Worm (Caenorhabditis elegans) whole organism, L1 larva: ENCODE results near the gene rab-18.

Source experiments
- alr-1 ChIP-seq: fragments of 200-800 bp; sonication (Bioruptor generic); optimal IDR thresholded peaks from 2 replicates; lab custom pipeline; 2018; ENCODE audit warnings: borderline replicate concordance, mild to moderate bottlenecking, missing genetic modification characterization, missing compliant biosample characterization
- ama-1 ChIP-seq: fragments of 150-350 bp; optimal IDR thresholded peaks from 2 replicates; lab custom pipeline; 2014
- ceh-90 ChIP-seq: sonication (generic microtip); optimal IDR thresholded peaks from 2 replicates; lab custom pipeline; 2016; ENCODE audit warnings: missing genetic modification characterization, missing compliant biosample characterization
- dsc-1 ChIP-seq: sonication (generic microtip); optimal IDR thresholded peaks from 2 replicates; lab custom pipeline; 2016; ENCODE audit warnings: mild to moderate bottlenecking, missing genetic modification characterization, missing compliant biosample characterization
- efl-1 ChIP-seq, 4 experiments: fragments of 150-350 bp; optimal IDR thresholded peaks in 3 of 4; peaks in 1 of 4; 1 replicate in 1 of 4; 2 replicates in 3 of 4; lab custom pipeline; 2014; ENCODE audit warnings: missing biosample characterization in 2 of 4, missing genetic modification characterization in 2 of 4, missing genetic modification reagents in 2 of 4
- egl-13 ChIP-seq: sonication (generic microtip); optimal IDR thresholded peaks from 2 replicates; lab custom pipeline; 2016; ENCODE audit warnings: missing genotype, missing genetic modification reagents, missing genetic modification characterization, missing compliant biosample characterization
- egl-27 ChIP-seq, 2 experiments: fragments of 150-350 bp in 1 of 2; sonication (generic microtip); optimal IDR thresholded peaks; 3 replicates each; lab custom pipeline; 2017 to 2018; ENCODE audit warnings: missing biosample characterization in 2 of 2, missing genetic modification characterization in 2 of 2, missing genetic modification reagents in 2 of 2
- elt-2 ChIP-seq: sonication (generic microtip); optimal IDR thresholded peaks from 2 replicates; lab custom pipeline; 2016; ENCODE audit warnings: missing genetic modification characterization, mild to moderate bottlenecking, inconsistent platforms, missing compliant biosample characterization, missing genetic modification reagents
- elt-3 ChIP-seq, 6 experiments: fragments of 150-350 bp in 1 of 6; sonication (generic microtip); optimal IDR thresholded peaks; 2 replicates each; lab custom pipeline; 2017 to 2018; ENCODE audit warnings: missing biosample characterization in 6 of 6, missing genetic modification characterization in 6 of 6, inconsistent platforms in 1 of 6
- fkh-4 ChIP-seq: sonication (generic microtip); optimal IDR thresholded peaks from 2 replicates; lab custom pipeline; 2016; ENCODE audit warnings: missing compliant biosample characterization, missing genetic modification characterization, borderline replicate concordance
- grh-1 ChIP-seq: fragments of 200-800 bp; sonication (Bioruptor generic); IDR thresholded peaks from 2 replicates; pipeline ENCODE4 v1.3.6; 2022; ENCODE audit warnings: missing genetic modification reagents, missing genetic modification characterization, missing compliant biosample characterization
- lin-14 ChIP-seq: fragments of 200-800 bp; sonication (Bioruptor generic); optimal IDR thresholded peaks from 2 replicates; lab custom pipeline; 2018; ENCODE audit warnings: mild to moderate bottlenecking, missing genetic modification characterization, moderate library complexity, missing compliant biosample characterization
- lin-35 ChIP-seq, 2 experiments: fragments of 150-350 bp; optimal IDR thresholded peaks; 2 replicates each; lab custom pipeline; 2014; ENCODE audit warnings: missing biosample characterization in 2 of 2, missing genetic modification characterization in 2 of 2, missing genetic modification reagents in 2 of 2
- lin-39 ChIP-seq: fragments of 150-350 bp; optimal IDR thresholded peaks from 2 replicates; lab custom pipeline; 2014; ENCODE audit warnings: missing biosample characterization, missing genetic modification reagents, missing genetic modification characterization
- lir-3 ChIP-seq: sonication (generic microtip); optimal IDR thresholded peaks from 2 replicates; lab custom pipeline; 2016; ENCODE audit warnings: mild to moderate bottlenecking, missing genetic modification characterization, moderate library complexity, missing compliant biosample characterization; ENCODE audit not compliant: poor library complexity
- mep-1 ChIP-seq: fragments of 150-350 bp; optimal IDR thresholded peaks from 2 replicates; lab custom pipeline; 2014; ENCODE audit warnings: missing biosample characterization, missing genetic modification characterization
- nhr-11 ChIP-seq: fragments of 150-350 bp; optimal IDR thresholded peaks from 2 replicates; lab custom pipeline; 2014; ENCODE audit warnings: missing biosample characterization, missing genetic modification characterization
- nhr-12 ChIP-seq: sonication (generic microtip); optimal IDR thresholded peaks from 2 replicates; lab custom pipeline; 2017; ENCODE audit warnings: missing biosample characterization, missing genetic modification characterization
- nhr-19 ChIP-seq: fragments of 200-800 bp; sonication (Bioruptor generic); conservative IDR thresholded peaks from 2 replicates; pipeline ENCODE4 v1.3.6; 2022; ENCODE audit warnings: missing genetic modification characterization, missing compliant biosample characterization
- nhr-28 ChIP-seq: fragments of 150-350 bp; optimal IDR thresholded peaks from 2 replicates; lab custom pipeline; 2014; ENCODE audit warnings: missing biosample characterization, missing genetic modification characterization
- nhr-76 ChIP-seq: sonication (generic microtip); optimal IDR thresholded peaks from 2 replicates; lab custom pipeline; 2017; ENCODE audit warnings: missing biosample characterization, missing genetic modification characterization
- nhr-84 ChIP-seq: sonication (generic microtip); optimal IDR thresholded peaks from 2 replicates; lab custom pipeline; 2017; ENCODE audit warnings: missing biosample characterization, missing genetic modification characterization
- nhr-90 ChIP-seq: sonication (generic microtip); optimal IDR thresholded peaks from 2 replicates; lab custom pipeline; 2016; ENCODE audit warnings: mild to moderate bottlenecking, missing genetic modification characterization, missing compliant biosample characterization; ENCODE audit not compliant: poor library complexity
- pag-3 ChIP-seq: sonication (generic microtip); optimal IDR thresholded peaks from 2 replicates; lab custom pipeline; 2017; ENCODE audit warnings: missing genetic modification characterization, mild to moderate bottlenecking, missing compliant biosample characterization, antibody characterized with exemption, borderline replicate concordance; ENCODE audit not compliant: insufficient read depth
- pqm-1 ChIP-seq: sonication (generic microtip); optimal IDR thresholded peaks from 3 replicates; lab custom pipeline; 2017; ENCODE audit warnings: missing biosample characterization, missing genetic modification characterization
- sup-37 ChIP-seq: fragments of 200-800 bp; sonication (Bioruptor generic); optimal IDR thresholded peaks from 2 replicates; lab custom pipeline; 2018; ENCODE audit warnings: mild to moderate bottlenecking, missing genetic modification characterization, missing compliant biosample characterization
- swsn-7 ChIP-seq: sonication (generic microtip); optimal IDR thresholded peaks from 2 replicates; lab custom pipeline; 2016; ENCODE audit warnings: missing genetic modification characterization, missing compliant biosample characterization
- tbx-2 ChIP-seq: sonication (generic microtip); optimal IDR thresholded peaks from 2 replicates; lab custom pipeline; 2016; ENCODE audit warnings: missing genetic modification characterization, missing compliant biosample characterization
- tlp-1 ChIP-seq: fragments of 150-350 bp; optimal IDR thresholded peaks from 2 replicates; lab custom pipeline; 2014; ENCODE audit warnings: missing biosample characterization, missing genetic modification characterization
- unc-130 ChIP-seq: fragments of 150-350 bp; optimal IDR thresholded peaks from 2 replicates; lab custom pipeline; 2017; ENCODE audit warnings: missing biosample characterization, missing genetic modification characterization, inconsistent platforms
- unc-86 ChIP-seq: sonication (generic microtip); optimal IDR thresholded peaks from 2 replicates; lab custom pipeline; 2016; ENCODE audit warnings: missing genetic modification characterization, missing compliant biosample characterization
- unc-98 ChIP-seq: fragments of 200-800 bp; sonication (Bioruptor generic); IDR thresholded peaks from 2 replicates; pipeline ENCODE4 v1.3.6; 2022; ENCODE audit warnings: missing genetic modification characterization, missing compliant biosample characterization
- xbp-1 ChIP-seq: sonication (generic microtip); optimal IDR thresholded peaks from 2 replicates; lab custom pipeline; 2016; ENCODE audit warnings: missing genetic modification characterization, missing compliant biosample characterization
- zip-4 ChIP-seq: fragments of 200-800 bp; sonication (Bioruptor generic); optimal IDR thresholded peaks from 2 replicates; lab custom pipeline; 2018; ENCODE audit warnings: mild to moderate bottlenecking, missing genetic modification characterization, moderate library complexity, missing compliant biosample characterization
- ztf-11 ChIP-seq, 2 experiments: sonication (generic microtip); optimal IDR thresholded peaks; 2 replicates each; lab custom pipeline; 2016 to 2017; ENCODE audit warnings: missing genetic modification characterization in 2 of 2, missing biosample characterization in 1 of 2, missing compliant biosample characterization in 1 of 2

The rab-18 gene

DNA sequence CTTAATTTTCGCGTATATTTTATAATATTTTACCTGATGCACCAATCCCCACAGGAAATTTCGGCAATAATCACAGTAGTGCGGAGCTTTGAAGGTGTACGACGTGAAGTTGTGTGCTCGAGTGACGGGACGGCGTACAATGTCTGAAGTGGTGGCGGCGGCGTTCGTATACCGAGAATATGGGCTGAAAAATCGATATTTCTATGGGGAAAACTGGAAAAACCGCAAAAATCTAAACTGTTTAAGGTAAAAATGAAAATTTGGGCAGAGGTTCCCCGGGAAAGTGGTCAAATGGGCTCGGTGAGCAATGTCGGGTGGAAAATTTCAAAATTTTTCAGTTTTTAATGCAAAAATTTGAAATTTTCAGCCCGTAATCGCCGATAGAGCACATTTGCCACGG is 45.7 kb downstream of the rab-18 start:
- no peak for TF ChIP-seq mep-1 (tag; lab: Kevin White, UChicago)
- no peak for TF ChIP-seq unc-130 (tag; lab: Kevin White, UChicago)
- TF ChIP-seq egl-27 (tag; optimal IDR thresholded peaks at IDR 0.05; lab: Kevin White, UChicago): no peak
- no peak for TF ChIP-seq efl-1 (optimal IDR thresholded peaks at IDR 0.05; lab: Kevin White, UChicago)
- peak in 1 of 2 experiments; percentile 88 for TF ChIP-seq efl-1 (GFP tag; optimal IDR thresholded peaks at IDR 0.05 in 1 of 2; lab: Kevin White, UChicago)
- TF ChIP-seq nhr-76 (tag; lab: Kevin White, UChicago): no peak
- no peak for TF ChIP-seq elt-2 (tag; lab: Kevin White, UChicago)
- TF ChIP-seq unc-86 (tag; lab: Kevin White, UChicago): no peak
- TF ChIP-seq ama-1: no peak
- TF ChIP-seq, all 84 proteins: peak for 1

DNA sequence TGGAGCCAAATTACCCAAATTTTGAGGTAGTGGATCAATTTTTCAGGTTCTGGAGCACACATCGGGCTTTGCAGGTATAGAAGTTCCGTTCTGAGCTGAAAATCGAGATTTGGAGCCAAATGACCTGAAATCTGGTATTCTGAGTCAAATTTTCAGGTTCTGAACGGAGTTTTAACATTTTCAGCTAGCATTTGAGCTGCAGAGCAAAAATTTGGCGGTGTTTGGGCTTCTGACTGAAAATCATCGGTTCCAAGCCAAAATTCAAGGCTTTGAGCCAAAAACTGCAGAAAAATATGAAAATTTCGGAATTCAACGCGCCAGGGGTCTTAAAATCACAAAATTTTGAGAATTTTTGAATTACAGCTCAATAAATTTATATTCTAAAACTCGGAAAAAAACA is 49.6 kb downstream of the rab-18 start, which contains the start of the genes clc-26 and E_BE45912.2:
TSS of gene clc-26 (minus strand) at position 101 of the 400 bp plus-strand sequence.
TSS of gene E_BE45912.2 (minus strand) at position 139 of the 400 bp plus-strand sequence.
- TF ChIP-seq nhr-11 (tag; lab: Kevin White, UChicago) (no peak), fkh-4 (tag; lab: Kevin White, UChicago) (no peak), lin-35 (GFP tag; optimal IDR thresholded peaks at IDR 0.05; lab: Kevin White, UChicago) (no peak), sup-37 (no peak), pqm-1 (tag; lab: Kevin White, UChicago) (no peak), tlp-1 (tag; lab: Kevin White, UChicago) (no peak), nhr-90 (tag; lab: Kevin White, UChicago) (no peak), dsc-1 (tag; lab: Kevin White, UChicago) (no peak), nhr-19 (GFP tag; lab: Robert Waterston, UW) (no peak), ceh-90 (tag; lab: Kevin White, UChicago) (no peak), nhr-28 (tag; lab: Kevin White, UChicago) (no peak), zip-4 (GFP tag; lab: Kevin White, UChicago) (no peak), grh-1 (GFP tag; lab: Robert Waterston, UW) (no peak), egl-27 (tag; optimal IDR thresholded peaks at IDR 0.05; lab: Kevin White, UChicago) (no peak), lin-14 (GFP tag; lab: Kevin White, UChicago) (no peak), xbp-1 (tag; lab: Kevin White, UChicago) (no peak), ztf-11 (tag; optimal IDR thresholded peaks at IDR 0.05; lab: Kevin White, UChicago) (no peak), lin-39 (tag; lab: Kevin White, UChicago) (no peak)

DNA sequence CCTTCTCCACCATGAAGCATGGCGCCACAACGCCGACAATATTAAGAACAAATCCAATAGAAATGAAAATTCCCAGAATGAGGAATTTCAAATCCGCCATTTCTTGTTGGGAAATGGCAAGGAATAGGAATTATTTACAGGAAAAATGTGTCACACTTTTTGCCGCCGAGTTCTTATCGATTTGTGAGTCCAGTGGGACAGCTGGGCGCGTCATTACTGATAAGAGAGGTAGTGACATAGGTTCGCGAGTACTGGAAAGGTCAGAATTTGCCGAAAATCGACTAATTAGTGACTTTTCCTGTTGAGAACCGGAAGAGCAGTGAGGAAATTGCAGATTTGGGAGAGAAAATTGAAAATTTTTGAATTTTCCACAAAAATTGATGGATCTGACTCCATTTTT is 52.3 kb downstream of the rab-18 start:
- TF ChIP-seq pag-3 (no peak), lin-35 (GFP tag; optimal IDR thresholded peaks at IDR 0.05; lab: Kevin White, UChicago) (peak in 1 of 2 experiments; percentile 0), elt-3 (tag; optimal IDR thresholded peaks at IDR 0.05; lab: Kevin White, UChicago) (no peak), nhr-12 (tag; lab: Kevin White, UChicago) (no peak), swsn-7 (tag; lab: Kevin White, UChicago) (no peak), lin-14 (GFP tag; lab: Kevin White, UChicago) (no peak), alr-1 (tag; lab: Kevin White, UChicago) (no peak), tbx-2 (tag; lab: Kevin White, UChicago) (no peak), unc-98 (GFP tag; lab: Robert Waterston, UW) (no peak), nhr-84 (tag; lab: Kevin White, UChicago) (no peak), egl-13 (tag; lab: Kevin White, UChicago) (no peak), elt-2 (tag; lab: Kevin White, UChicago) (peak; percentile 42), lir-3 (no peak)
